Worm (Caenorhabditis elegans) whole organism, early embryonic: ENCODE measurements around the gene lst-2.

Experiments used
- B0310.2 ChIP-seq: sonication (generic microtip); optimal IDR thresholded peaks from 2 replicates; lab custom pipeline; 2016; ENCODE audit warnings: mild to moderate bottlenecking, missing genetic modification characterization, missing compliant biosample characterization
- aly-1 ChIP-seq: sonication (generic microtip); optimal IDR thresholded peaks from 2 replicates; lab custom pipeline; 2016; ENCODE audit warnings: missing genetic modification characterization, missing compliant biosample characterization
- ama-1 ChIP-seq: fragments of 150-350 bp; optimal IDR thresholded peaks from 2 replicates; lab custom pipeline; 2014
- ceh-13 ChIP-seq: fragments of 200-800 bp; sonication (Bioruptor generic); optimal IDR thresholded peaks from 2 replicates; lab custom pipeline; 2018; ENCODE audit warnings: mild to moderate bottlenecking, missing genetic modification characterization, missing compliant biosample characterization
- ets-7 ChIP-seq: sonication (generic microtip); optimal IDR thresholded peaks from 2 replicates; lab custom pipeline; 2016; ENCODE audit warnings: missing genotype, missing genetic modification characterization, missing compliant biosample characterization
- flt-1 ChIP-seq: fragments of 200-800 bp; sonication (Bioruptor generic); IDR thresholded peaks from 2 replicates; pipeline ENCODE4 v1.3.6; 2022; ENCODE audit warnings: missing genetic modification characterization, missing compliant biosample characterization
- hmbx-1 ChIP-seq: sonication (generic microtip); optimal IDR thresholded peaks from 2 replicates; lab custom pipeline; 2016; ENCODE audit warnings: mild to moderate bottlenecking, missing genetic modification characterization, missing compliant biosample characterization
- hnd-1 ChIP-seq: sonication (generic microtip); optimal IDR thresholded peaks from 2 replicates; lab custom pipeline; 2016; ENCODE audit warnings: missing genetic modification characterization, missing compliant biosample characterization
- pes-1 ChIP-seq: fragments of 200-800 bp; sonication (Bioruptor generic); IDR thresholded peaks from 2 replicates; pipeline ENCODE4 v1.3.6; 2022; ENCODE audit warnings: missing genetic modification reagents, missing genetic modification characterization, missing compliant biosample characterization
- scrt-1 ChIP-seq: fragments of 200-800 bp; sonication (Bioruptor generic); IDR thresholded peaks from 2 replicates; pipeline ENCODE4 v1.3.6; 2022; ENCODE audit warnings: missing genetic modification characterization, missing compliant biosample characterization
- sea-1 ChIP-seq: fragments of 200-800 bp; sonication (Bioruptor generic); conservative IDR thresholded peaks from 2 replicates; pipeline ENCODE4 v1.3.6; 2022; ENCODE audit warnings: missing genetic modification characterization, missing compliant biosample characterization
- tbx-37 ChIP-seq: fragments of 200-800 bp; sonication (Bioruptor generic); conservative IDR thresholded peaks from 2 replicates; pipeline ENCODE4 v1.3.6; 2022; ENCODE audit warnings: missing genetic modification reagents, missing genetic modification characterization, missing compliant biosample characterization
- tra-4 ChIP-seq: sonication (generic microtip); optimal IDR thresholded peaks from 2 replicates; lab custom pipeline; 2017; ENCODE audit warnings: missing genetic modification characterization, missing compliant biosample characterization

ce11 chrX:4376801-4377200 lies 6.4 kb downstream of the lst-2 start, which contains the start of gene R160.2:
- TF ChIP-seq ama-1 (lab: Kevin White, UChicago) (no peak), tra-4 (tag; lab: Kevin White, UChicago) (no peak), tbx-37 (GFP tag; lab: Robert Waterston, UW) (no peak), sea-1 (GFP tag; lab: Robert Waterston, UW) (no peak), pes-1 (no peak), hmbx-1 (no peak), hnd-1 (tag; lab: Kevin White, UChicago) (no peak), aly-1 (tag; lab: Kevin White, UChicago) (no peak), flt-1 (no peak), B0310.2 (tag; lab: Kevin White, UChicago) (no peak), ceh-13 (GFP tag; lab: Kevin White, UChicago) (no peak), ets-7 (no peak), scrt-1 (no peak)
